Worm (Caenorhabditis elegans) whole organism, L4 larva: Measurements from ENCODE around the gene col-40.

Source experiments
- ZK546.5 ChIP-seq, 2 experiments: sonication (generic microtip); optimal IDR thresholded peaks; 2 replicates each; lab custom pipeline; 2017; ENCODE audit warnings: missing biosample characterization in 2 of 2, missing genetic modification characterization in 2 of 2
- aly-2 ChIP-seq: sonication (generic microtip); optimal IDR thresholded peaks from 2 replicates; lab custom pipeline; 2018; ENCODE audit warnings: missing biosample characterization, missing genetic modification characterization
- dpl-1 ChIP-seq: fragments of 150-350 bp; optimal IDR thresholded peaks from 2 replicates; lab custom pipeline; 2014; ENCODE audit warnings: missing biosample characterization, missing genetic modification reagents, missing genetic modification characterization
- lin-13 ChIP-seq: fragments of 150-350 bp; optimal IDR thresholded peaks from 2 replicates; lab custom pipeline; 2014; ENCODE audit warnings: missing biosample characterization, missing genetic modification reagents, missing genetic modification characterization
- mdl-1 ChIP-seq, 2 experiments: fragments of 150-350 bp in 1 of 2; sonication (generic microtip) in 1 of 2; optimal IDR thresholded peaks; 2 replicates each; lab custom pipeline; 2014 to 2017; ENCODE audit warnings: missing biosample characterization in 2 of 2, missing genetic modification characterization in 2 of 2
- pha-4 ChIP-seq, 2 experiments: fragments of 150-350 bp in 1 of 2; fragments of 200-800 bp in 1 of 2; sonication (Bioruptor generic) in 1 of 2; IDR thresholded peaks in 1 of 2; optimal IDR thresholded peaks in 1 of 2; 2 replicates each; pipeline versions ENCODE4 v1.3.6 to Lab custom; 2014 to 2022; ENCODE audit warnings: missing genetic modification characterization in 2 of 2, missing genetic modification reagents in 2 of 2, missing biosample characterization in 1 of 2, missing compliant biosample characterization in 1 of 2
- sdz-12 ChIP-seq: fragments of 200-800 bp; sonication (Bioruptor generic); optimal IDR thresholded peaks from 2 replicates; lab custom pipeline; 2018; ENCODE audit warnings: mild to moderate bottlenecking, missing genetic modification characterization, missing compliant biosample characterization
- snpc-4 ChIP-seq: fragments of 150-350 bp; optimal IDR thresholded peaks from 2 replicates; lab custom pipeline; 2014; ENCODE audit warnings: missing biosample characterization, missing genetic modification characterization
- ztf-11 ChIP-seq: fragments of 150-350 bp; optimal IDR thresholded peaks from 2 replicates; lab custom pipeline; 2014; ENCODE audit warnings: missing biosample characterization, missing genetic modification characterization

DNA sequence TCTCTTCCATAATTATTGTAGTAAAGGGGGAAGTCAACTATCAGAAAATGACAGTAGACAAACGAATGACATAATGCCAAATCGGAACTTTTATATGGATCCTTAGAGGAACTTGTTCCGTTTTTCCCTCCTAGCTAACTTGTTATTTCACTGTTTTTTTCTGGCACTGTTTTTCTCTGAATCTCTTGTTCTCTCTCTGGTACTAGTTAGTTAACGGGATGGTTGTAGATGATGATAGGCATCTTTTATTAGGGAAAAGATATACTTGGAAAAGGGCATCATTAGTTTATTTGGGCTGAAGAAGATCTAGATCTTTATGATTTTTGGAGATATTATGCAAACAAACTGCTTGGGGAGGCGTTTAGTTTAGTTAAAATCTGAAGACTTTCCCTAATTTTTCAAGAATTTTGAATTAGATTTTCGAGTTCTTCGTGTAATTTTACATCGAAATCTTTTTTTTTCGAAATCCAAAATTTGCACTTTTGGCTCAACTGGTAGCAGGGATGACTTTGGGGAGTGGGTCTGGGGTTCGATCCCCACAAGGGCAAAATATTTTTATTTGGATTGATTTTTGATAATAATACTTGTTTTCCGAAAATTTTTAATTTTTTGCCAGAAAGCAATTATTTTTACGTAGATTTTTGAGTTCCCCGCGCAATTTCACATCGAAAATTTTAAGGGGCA lies at the start of gene col-40:
- TF ChIP-seq dpl-1 (GFP tag; lab: Kevin White, UChicago) (no peak), snpc-4 (tag; lab: Kevin White, UChicago) (no peak), lin-13 (GFP tag; lab: Kevin White, UChicago) (no peak), ztf-11 (tag; lab: Kevin White, UChicago) (no peak), aly-2 (tag; lab: Kevin White, UChicago) (no peak), sdz-12 (no peak), pha-4 (GFP tag; IDR thresholded peaks at IDR 0.05; lab: Robert Waterston, UW) (no peak), pha-4 (tag; optimal IDR thresholded peaks at IDR 0.05; lab: Kevin White, UChicago) (no peak), ZK546.5 (tag; optimal IDR thresholded peaks at IDR 0.05; lab: Kevin White, UChicago) (no peak), mdl-1 (tag; optimal IDR thresholded peaks at IDR 0.05; lab: Kevin White, UChicago) (no peak)
